Worm (Caenorhabditis elegans) whole organism, L2 larva: ENCODE measurements around the gene srx-110.

Experiments
- C34F6.9 ChIP-seq: fragments of 150-350 bp; optimal IDR thresholded peaks from 2 replicates; lab custom pipeline; 2014; ENCODE audit warnings: missing biosample characterization, missing genetic modification characterization
- F13H6.1 ChIP-seq: sonication (generic microtip); optimal IDR thresholded peaks from 2 replicates; lab custom pipeline; 2016; ENCODE audit warnings: missing genetic modification characterization, missing compliant biosample characterization
- R02D3.7 ChIP-seq: fragments of 150-350 bp; optimal IDR thresholded peaks from 2 replicates; lab custom pipeline; 2014; ENCODE audit warnings: missing biosample characterization, missing genetic modification characterization
- Y55F3AM.14 ChIP-seq: fragments of 200-800 bp; sonication (Bioruptor generic); optimal IDR thresholded peaks from 2 replicates; lab custom pipeline; 2018; ENCODE audit warnings: mild to moderate bottlenecking, missing genetic modification characterization, missing compliant biosample characterization
- alr-1 ChIP-seq: fragments of 150-350 bp; optimal IDR thresholded peaks from 2 replicates; lab custom pipeline; 2014; ENCODE audit warnings: missing biosample characterization, missing genetic modification characterization
- ama-1 ChIP-seq: fragments of 150-350 bp; optimal IDR thresholded peaks from 2 replicates; lab custom pipeline; 2018; ENCODE audit warnings: inconsistent platforms
- blmp-1 ChIP-seq: sonication (generic microtip); optimal IDR thresholded peaks from 2 replicates; lab custom pipeline; 2017; ENCODE audit warnings: missing genetic modification characterization, mild to moderate bottlenecking, missing compliant biosample characterization, antibody characterized with exemption, moderate library complexity; ENCODE audit not compliant: insufficient read depth
- ceh-16 ChIP-seq: fragments of 150-350 bp; optimal IDR thresholded peaks from 2 replicates; lab custom pipeline; 2014; ENCODE audit warnings: missing biosample characterization, missing genetic modification characterization
- crh-2 ChIP-seq: sonication (generic microtip); optimal IDR thresholded peaks from 2 replicates; lab custom pipeline; 2017; ENCODE audit warnings: missing biosample characterization, missing genetic modification characterization
- dmd-4 ChIP-seq: sonication (generic microtip); optimal IDR thresholded peaks from 2 replicates; lab custom pipeline; 2017; ENCODE audit warnings: missing biosample characterization, missing genetic modification characterization
- egl-27 ChIP-seq: sonication (generic microtip); optimal IDR thresholded peaks from 3 replicates; lab custom pipeline; 2017; ENCODE audit warnings: missing biosample characterization, missing genetic modification reagents, missing genetic modification characterization
- elt-1 ChIP-seq: fragments of 150-350 bp; optimal IDR thresholded peaks from 2 replicates; lab custom pipeline; 2014; ENCODE audit warnings: missing biosample characterization, missing genetic modification characterization
- elt-3 ChIP-seq: sonication (generic microtip); optimal IDR thresholded peaks from 2 replicates; lab custom pipeline; 2017; ENCODE audit warnings: missing biosample characterization, missing genetic modification characterization
- gmeb-1 ChIP-seq: fragments of 150-350 bp; optimal IDR thresholded peaks from 2 replicates; lab custom pipeline; 2014; ENCODE audit warnings: missing biosample characterization, missing genetic modification characterization
- lin-11 ChIP-seq: fragments of 150-350 bp; sonication (generic microtip); optimal IDR thresholded peaks from 2 replicates; lab custom pipeline; 2014; ENCODE audit warnings: missing biosample characterization, missing genetic modification characterization, inconsistent platforms, mixed read lengths
- mab-5 ChIP-seq: fragments of 150-350 bp; optimal IDR thresholded peaks from 2 replicates; lab custom pipeline; 2014; ENCODE audit warnings: missing biosample characterization, missing genetic modification characterization
- mbf-1 ChIP-seq: sonication (generic microtip); optimal IDR thresholded peaks from 2 replicates; lab custom pipeline; 2017; ENCODE audit warnings: missing biosample characterization, missing genetic modification characterization
- mdl-1 ChIP-seq, 2 experiments: fragments of 150-350 bp in 1 of 2; sonication (generic microtip) in 1 of 2; optimal IDR thresholded peaks; 2 replicates each; lab custom pipeline; 2017; ENCODE audit warnings: missing biosample characterization in 2 of 2, missing genetic modification characterization in 2 of 2
- nhr-10 ChIP-seq: sonication (generic microtip); optimal IDR thresholded peaks from 2 replicates; lab custom pipeline; 2017; ENCODE audit warnings: missing biosample characterization, missing genetic modification characterization
- nhr-11 ChIP-seq: fragments of 150-350 bp; optimal IDR thresholded peaks from 2 replicates; lab custom pipeline; 2014; ENCODE audit warnings: missing biosample characterization, missing genetic modification characterization
- nhr-12 ChIP-seq: fragments of 150-350 bp; optimal IDR thresholded peaks from 2 replicates; lab custom pipeline; 2014; ENCODE audit warnings: missing biosample characterization, missing genetic modification characterization
- nhr-21 ChIP-seq: fragments of 150-350 bp; optimal IDR thresholded peaks from 2 replicates; lab custom pipeline; 2014; ENCODE audit warnings: missing biosample characterization, missing genetic modification characterization
- nhr-23 ChIP-seq: fragments of 150-350 bp; optimal IDR thresholded peaks from 2 replicates; lab custom pipeline; 2014; ENCODE audit warnings: missing biosample characterization, missing genetic modification reagents, missing genetic modification characterization
- nhr-6 ChIP-seq: fragments of 150-350 bp; optimal IDR thresholded peaks from 2 replicates; lab custom pipeline; 2014; ENCODE audit warnings: missing biosample characterization, missing genetic modification characterization
- peb-1 ChIP-seq: fragments of 150-350 bp; optimal IDR thresholded peaks from 2 replicates; lab custom pipeline; 2014; ENCODE audit warnings: missing biosample characterization, missing genetic modification characterization
- sem-4 ChIP-seq: fragments of 150-350 bp; optimal IDR thresholded peaks from 2 replicates; lab custom pipeline; 2014; ENCODE audit warnings: missing biosample characterization, missing genetic modification reagents, missing genetic modification characterization
- skn-1 ChIP-seq: sonication (generic microtip); optimal IDR thresholded peaks from 2 replicates; lab custom pipeline; 2017; ENCODE audit warnings: missing biosample characterization, missing genetic modification characterization
- sma-3 ChIP-seq: sonication (generic microtip); optimal IDR thresholded peaks from 2 replicates; lab custom pipeline; 2016; ENCODE audit warnings: missing genetic modification reagents, missing genetic modification characterization, missing compliant biosample characterization
- snpc-4 ChIP-seq: fragments of 150-350 bp; optimal IDR thresholded peaks from 2 replicates; lab custom pipeline; 2014; ENCODE audit warnings: missing biosample characterization, missing genetic modification characterization
- unc-39 ChIP-seq: fragments of 150-350 bp; optimal IDR thresholded peaks from 2 replicates; lab custom pipeline; 2014; ENCODE audit warnings: missing biosample characterization, missing genetic modification characterization
- unc-55 ChIP-seq: fragments of 150-350 bp; sonication (generic microtip); optimal IDR thresholded peaks from 3 replicates; lab custom pipeline; 2014; ENCODE audit warnings: missing biosample characterization, missing genetic modification reagents, missing genetic modification characterization
- unc-62 ChIP-seq: fragments of 150-350 bp; optimal IDR thresholded peaks from 2 replicates; lab custom pipeline; 2014; ENCODE audit warnings: missing biosample characterization, missing genetic modification reagents, missing genetic modification characterization
- zag-1 ChIP-seq: fragments of 150-350 bp; optimal IDR thresholded peaks from 2 replicates; lab custom pipeline; 2014; ENCODE audit warnings: missing biosample characterization, missing genetic modification characterization
- ztf-1 ChIP-seq: fragments of 200-800 bp; sonication (Bioruptor generic); conservative IDR thresholded peaks from 2 replicates; pipeline ENCODE4 v1.3.6; 2022; ENCODE audit warnings: missing genetic modification characterization, missing compliant biosample characterization
- ztf-11 ChIP-seq: sonication (generic microtip); optimal IDR thresholded peaks from 2 replicates; lab custom pipeline; 2017; ENCODE audit warnings: missing biosample characterization, missing genetic modification characterization

Gene srx-110

ce11 chrII:3669315-3669714 is 40.0 kb upstream of the srx-110 start, which contains the start of gene srx-97:
srx-97 (minus strand) TSS chrII:3669415.
- TF ChIP-seq ztf-1 = no peak
- TF ChIP-seq mbf-1 = no peak

- TF ChIP-seq ama-1 (lab: Kevin White, UChicago) (no peak), blmp-1 (no peak), elt-3 (tag; lab: Kevin White, UChicago) (no peak), dmd-4 (tag; lab: Kevin White, UChicago) (no peak), unc-62 (GFP tag; lab: Kevin White, UChicago) (no peak), nhr-21 (tag; lab: Kevin White, UChicago) (no peak), lin-11 (no peak), nhr-23 (no peak), Y55F3AM.14 (GFP tag; lab: Kevin White, UChicago) (no peak), snpc-4 (no peak), ztf-11 (tag; lab: Kevin White, UChicago) (no peak), mdl-1 (tag; optimal IDR thresholded peaks at IDR 0.05; lab: Kevin White, UChicago) (no peak), nhr-12 (no peak), nhr-11 (tag; lab: Kevin White, UChicago) (no peak), F13H6.1 (no peak)
Observed at ce11 chrII:3670956-3671355, 38.4 kb upstream of the srx-110 start, which contains the start of gene srx-98. srx-98 (minus strand) TSS chrII:3671056.

ce11 chrII:3673493-3673892 is 35.9 kb upstream of the srx-110 start, which contains the start of gene sea-1:
sea-1 (minus strand) TSS chrII:3673593.
- TF ChIP-seq mdl-1 (tag; optimal IDR thresholded peaks at IDR 0.05; lab: Kevin White, UChicago) (no peak), elt-3 (tag; lab: Kevin White, UChicago) (no peak), elt-1 (tag; lab: Kevin White, UChicago) (no peak), egl-27 (no peak), alr-1 (tag; lab: Kevin White, UChicago) (no peak), lin-11 (no peak), nhr-6 (tag; lab: Kevin White, UChicago) (no peak), sma-3 (GFP tag; lab: Kevin White, UChicago) (no peak), ztf-1 (no peak), unc-39 (tag; lab: Kevin White, UChicago) (no peak)
- TF ChIP-seq, all 48 proteins: peak for 0

ce11 chrII:3675176-3675575 is 34.2 kb upstream of the srx-110 start, which contains the start of gene F19B10.2:
F19B10.2 (plus strand) TSS chrII:3675476.
- TF ChIP-seq C34F6.9 (tag; lab: Kevin White, UChicago) (no peak), elt-1 (tag; lab: Kevin White, UChicago) (no peak), egl-27 (no peak), mab-5 (no peak), ztf-11 (tag; lab: Kevin White, UChicago) (no peak), F13H6.1 (no peak), ztf-1 (no peak), Y55F3AM.14 (GFP tag; lab: Kevin White, UChicago) (no peak), gmeb-1 (no peak), sem-4 (tag; lab: Kevin White, UChicago) (no peak), nhr-11 (tag; lab: Kevin White, UChicago) (no peak), mbf-1 (no peak), blmp-1 (no peak), ceh-16 (no peak), nhr-10 (tag; lab: Kevin White, UChicago) (no peak), elt-3 (tag; lab: Kevin White, UChicago) (no peak), nhr-23 (no peak), skn-1 (tag; lab: Kevin White, UChicago) (no peak)

- TF ChIP-seq elt-1 (tag; lab: Kevin White, UChicago) = no peak
- TF ChIP-seq, all 48 proteins: peak for 0
Observed at ce11 chrII:3678978-3679377, 30.4 kb upstream of the srx-110 start.

ce11 chrII:3680366-3680765 is 29.0 kb upstream of the srx-110 start:
- TF ChIP-seq unc-55 (GFP tag; lab: Kevin White, UChicago) = no peak
- no peak for TF ChIP-seq zag-1 (tag; lab: Kevin White, UChicago)
- TF ChIP-seq elt-3 (tag; lab: Kevin White, UChicago) = no peak
- no peak for TF ChIP-seq R02D3.7 (tag; lab: Kevin White, UChicago)
- no peak for TF ChIP-seq snpc-4
- no peak for TF ChIP-seq F13H6.1
- no peak for TF ChIP-seq crh-2 (tag; lab: Kevin White, UChicago)
- TF ChIP-seq ztf-1 = no peak
- no peak for TF ChIP-seq mab-5
- TF ChIP-seq gmeb-1 = no peak
- TF ChIP-seq peb-1 (tag; lab: Kevin White, UChicago) = no peak
- TF ChIP-seq sma-3 (GFP tag; lab: Kevin White, UChicago) = no peak
